Fruit fly (Drosophila melanogaster) Kc167 (cell line): Measurements from ENCODE around the gene CG13722.

Source experiments
- Sin3A ChIP-seq: fragments of >200 bp; optimal IDR thresholded peaks from 2 replicates; lab custom pipeline; 2018; ENCODE audit warnings: missing external identifiers
- ttk ChIP-seq: sonication (Bioruptor generic); optimal IDR thresholded peaks from 2 replicates; lab custom pipeline; 2017; ENCODE audit warnings: missing external identifiers

dm6 chr3L:4474946-4475470, 15.8 kb downstream of the CG13722 start:
- TF ChIP-seq ttk (lab: Kevin White, UChicago) (no peak), Sin3A (lab: Kevin White, UChicago) (no peak)
